Fruit fly (Drosophila melanogaster): ENCODE measurements around the gene Lasp.

DNA sequence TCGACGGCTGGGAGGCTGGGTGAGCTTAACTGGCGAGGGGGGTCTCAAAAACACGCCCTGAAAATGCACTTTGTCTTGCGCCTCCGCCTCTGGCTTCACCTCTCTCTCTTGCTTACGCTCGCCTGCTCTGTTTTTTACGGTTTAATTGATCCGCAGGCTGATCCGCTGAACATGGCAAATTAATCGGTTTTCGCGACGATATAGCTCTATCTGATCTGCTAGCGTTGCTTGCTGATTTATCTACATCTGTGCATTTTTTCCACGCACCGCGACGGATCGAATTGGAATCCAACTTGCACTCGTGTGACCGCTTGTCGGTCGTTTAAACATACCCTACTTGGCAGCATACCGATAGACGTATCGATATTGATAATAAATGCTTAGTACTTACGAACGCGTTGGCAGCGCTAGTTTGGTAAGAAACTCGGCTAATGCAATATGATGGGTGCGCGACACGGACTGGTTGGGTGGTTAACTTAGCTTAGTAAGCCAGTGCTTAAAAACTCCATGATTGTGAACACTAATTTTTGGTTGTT is 63.8 kb downstream of the Lasp start, which contains the start of gene Abl:
- no peak for TF ChIP-seq psq (optimal IDR thresholded peaks at IDR 0.05)
- no peak for TF ChIP-seq insv (optimal IDR thresholded peaks at IDR 0.05)
- TF ChIP-seq Sin3A (optimal IDR thresholded peaks at IDR 0.05) = no peak
- no peak for TF ChIP-seq h (optimal IDR thresholded peaks at IDR 0.05)
- no peak for TF ChIP-seq ttk (optimal IDR thresholded peaks at IDR 0.05)
- no peak for TF ChIP-seq Myc (optimal IDR thresholded peaks at IDR 0.05)

Measured in Kc167 (cell line).